Worm (Caenorhabditis elegans): ENCODE results near the gene aman-2.
A peak's percentile ranks its signal among the peaks of the same experiment; 100 is the strongest.

aman-2 gene

ce11 chrV:11889115-11889935 is 43.7 kb downstream of the aman-2 start:
- TF ChIP-seq rcor-1 (GFP tag; IDR thresholded peaks at IDR 0.05) (no peak), T07F8.4 (tag; optimal IDR thresholded peaks at IDR 0.05) (no peak), nhr-27 (tag; optimal IDR thresholded peaks at IDR 0.05) (no peak), madf-10 (tag; optimal IDR thresholded peaks at IDR 0.05) (no peak), akir-1 (GFP tag; optimal IDR thresholded peaks at IDR 0.05) (no peak), D2030.7 (GFP tag; IDR thresholded peaks at IDR 0.05) (no peak), Y56A3A.18 (GFP tag; IDR thresholded peaks at IDR 0.05) (no peak), Y53G8AR.9 (GFP tag; conservative IDR thresholded peaks at IDR 0.05) (peak; percentile 45; the same call in 1 of the 2 replicates), attf-5 (GFP tag; optimal IDR thresholded peaks at IDR 0.05) (no peak), efl-1 (GFP tag; optimal IDR thresholded peaks at IDR 0.05) (no peak), nhr-120 (GFP tag; IDR thresholded peaks at IDR 0.05) (no peak), unc-62 (GFP tag; optimal IDR thresholded peaks at IDR 0.05) (no peak), mes-4 (tag; optimal IDR thresholded peaks at IDR 0.05) (no peak), ZK185.1 (tag; optimal IDR thresholded peaks at IDR 0.05; ENCODE audit: poor library complexity, severe bottlenecking) (no peak), hmg-1.2 (GFP tag; IDR thresholded peaks at IDR 0.05) (no peak), lag-1 (GFP tag; IDR thresholded peaks at IDR 0.05) (no peak), hmg-20 (GFP tag; IDR thresholded peaks at IDR 0.05) (no peak), ztf-25 (GFP tag; IDR thresholded peaks at IDR 0.05) (no peak), ceh-58 (GFP tag; IDR thresholded peaks at IDR 0.05) (no peak), egl-44 (GFP tag; IDR thresholded peaks at IDR 0.05) (no peak), unc-130 (GFP tag; optimal IDR thresholded peaks at IDR 0.05) (no peak), nhr-80 (tag; optimal IDR thresholded peaks at IDR 0.05) (no peak), F49E8.2 (tag; optimal IDR thresholded peaks at IDR 0.05; ENCODE audit: insufficient read depth) (no peak), tbp1 (GFP tag; optimal IDR thresholded peaks at IDR 0.05) (no peak), attf-3 (GFP tag; conservative IDR thresholded peaks at IDR 0.05) (no peak), C17E4.6 (GFP tag; IDR thresholded peaks at IDR 0.05) (no peak), Y79H2A.3 (GFP tag; conservative IDR thresholded peaks at IDR 0.05) (no peak), attf-6 (GFP tag; IDR thresholded peaks at IDR 0.05) (no peak), snpc-1.3 (tag; optimal IDR thresholded peaks at IDR 0.05; ENCODE audit: insufficient read depth) (no peak), sea-2 (GFP tag; IDR thresholded peaks at IDR 0.05) (no peak), nfya-1 (tag; optimal IDR thresholded peaks at IDR 0.05; ENCODE audit: borderline replicate concordance, insufficient read depth) (no peak), cebp-2 (GFP tag; IDR thresholded peaks at IDR 0.05) (no peak), madf-3 (GFP tag; IDR thresholded peaks at IDR 0.05) (0 out of 2 replicates have a peak, but pooled peaks have one; percentile 55), egrh-3 (GFP tag; IDR thresholded peaks at IDR 0.05) (no peak), T26A5.8 (tag; optimal IDR thresholded peaks at IDR 0.05) (no peak), nfyb-1 (GFP tag; IDR thresholded peaks at IDR 0.05) (peak; percentile 77), xnd-1 (tag; optimal IDR thresholded peaks at IDR 0.05) (no peak), snpc-1.1 (tag; optimal IDR thresholded peaks at IDR 0.05; ENCODE audit: insufficient read depth) (no peak), egl-18 (GFP tag; IDR thresholded peaks at IDR 0.05) (no peak), B0019.2 (GFP tag; conservative IDR thresholded peaks at IDR 0.05) (no peak), atf-7 (tag; optimal IDR thresholded peaks at IDR 0.05) (no peak), tbx-9 (tag; optimal IDR thresholded peaks at IDR 0.05; ENCODE audit: borderline replicate concordance) (no peak), ztf-28 (GFP tag; IDR thresholded peaks at IDR 0.05) (no peak), pbrm-1 (GFP tag; IDR thresholded peaks at IDR 0.05) (no peak), ccch-3 (GFP tag; optimal IDR thresholded peaks at IDR 0.05) (no peak), ztf-22 (GFP tag; optimal IDR thresholded peaks at IDR 0.05) (no peak), pha-4 (tag; optimal IDR thresholded peaks at IDR 0.05) (no peak), fkh-3 (tag; optimal IDR thresholded peaks at IDR 0.05) (no peak)
